Worm (Caenorhabditis elegans): ENCODE data around the gene nlp-58.
"Not testable (repeated sequence)": the region's sequence is repeated elsewhere in the genome, so short reads cannot be mapped to it uniquely, and the experiment has no call there.

DNA sequence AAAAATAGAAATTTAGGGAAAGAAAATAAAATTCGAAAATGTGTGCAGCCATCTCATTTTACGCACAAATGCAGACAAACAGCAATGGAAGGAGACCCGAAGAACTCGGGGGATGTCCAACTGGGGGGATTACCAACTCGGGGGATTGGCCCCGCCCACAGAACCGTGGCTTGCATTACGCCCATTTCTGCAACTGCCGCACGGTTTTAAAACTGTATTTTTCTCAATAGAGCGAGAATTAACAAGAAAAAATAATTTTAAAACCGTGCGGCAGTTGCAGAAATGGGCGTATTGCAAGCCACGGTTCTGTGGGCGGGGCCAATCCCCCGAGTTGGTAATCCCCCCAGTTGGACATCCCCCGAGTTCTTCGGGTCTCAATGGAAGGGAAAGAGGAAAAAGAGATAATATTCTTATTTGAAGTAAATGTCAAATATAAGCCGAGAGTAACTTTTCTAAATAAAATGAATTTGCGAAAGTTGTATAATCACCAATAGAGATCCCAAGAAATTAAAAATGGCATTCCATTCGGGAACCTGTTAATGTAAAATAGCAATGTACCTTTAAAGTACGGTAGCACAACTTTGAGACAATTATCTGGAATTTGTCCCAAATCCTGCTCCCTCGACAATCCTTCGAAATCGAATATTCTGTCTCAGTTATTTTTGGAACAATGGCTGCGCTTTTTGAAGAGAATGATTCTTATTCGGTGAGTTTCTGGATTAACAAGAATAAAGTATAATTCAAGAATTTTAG lies 32.2 kb upstream of the nlp-58 start, which contains the start of the genes ruvb-1 and tofu-1:
- TF ChIP-seq nfyb-1 (GFP tag; IDR thresholded peaks at IDR 0.05) (peak; percentile 80; the same call in 1 of the 2 replicates), madf-10 (tag; optimal IDR thresholded peaks at IDR 0.05) (peak; percentile 70)
- TF ChIP-seq hmg-20 (GFP tag; IDR thresholded peaks at IDR 0.05) = not testable (repeated sequence)
